Comparison of ENCODE assay signal across 1 fruit fly cellular context in the genomic region with DNA sequence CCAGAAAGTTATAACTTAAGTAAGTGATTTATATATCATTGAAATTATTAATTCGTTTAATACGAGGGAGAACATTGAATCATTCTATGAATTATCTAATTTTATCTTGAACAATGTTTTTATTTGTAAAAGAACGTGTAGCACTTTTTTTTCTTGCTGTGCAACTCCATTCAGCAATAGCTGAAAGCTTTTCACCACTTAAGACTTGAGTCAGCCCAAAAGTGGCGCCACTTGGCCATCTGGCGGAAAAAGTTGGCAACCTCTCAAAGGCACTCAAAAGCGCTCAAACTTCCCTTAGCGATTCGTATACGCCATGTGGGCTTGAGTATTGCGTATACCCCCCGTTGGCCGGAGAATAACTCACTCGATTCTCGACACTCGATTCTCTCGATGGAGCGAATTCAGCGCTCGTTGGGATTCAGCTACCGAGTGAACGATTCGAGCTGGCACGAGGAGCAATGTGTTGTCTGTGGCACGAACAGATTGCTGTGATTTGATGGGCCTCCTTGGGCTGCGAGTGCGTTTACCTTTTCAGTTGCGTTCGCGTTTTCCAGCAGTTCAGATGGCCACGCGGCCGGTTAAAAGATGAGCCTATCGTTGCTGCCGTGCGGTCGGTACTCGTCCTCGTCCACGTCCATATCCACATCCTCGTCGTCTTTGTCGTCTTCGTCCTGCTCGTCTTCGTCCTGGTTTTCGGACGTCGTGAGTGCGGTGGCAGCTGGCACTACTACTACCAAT.
TF ChIP-seq lines count a peak whose summit lies in the region.

No protein-coding gene starts in this region.

TF ChIP-seq in whole organism, embryonic, 481 proteins besides CTCF, POLR2A, EP300 and RAD21 (continued from another document):
- TF ChIP-seq sd (tag; optimal IDR thresholded peaks at IDR 0.05; lab: Kevin White, UChicago): no peak
- TF ChIP-seq CG4707 (GFP tag; optimal IDR thresholded peaks at IDR 0.05; lab: Kevin White, UChicago): no peak
- peak; percentile 12 to 54 for TF ChIP-seq Trl (optimal IDR thresholded peaks at IDR 0.05; lab: Kevin White, UChicago)
- no peak for TF ChIP-seq Trl (GFP tag; optimal IDR thresholded peaks at IDR 0.05; lab: Kevin White, UChicago)
- peak; percentile 44 for TF ChIP-seq CG12391 (tag; optimal IDR thresholded peaks at IDR 0.05; lab: Kevin White, UChicago)
- no peak for TF ChIP-seq CG3847 (GFP tag; IDR thresholded peaks at IDR 0.05; lab: Robert Waterston, UW)
- peak; percentile 20 for TF ChIP-seq Bteb2 (GFP tag; optimal IDR thresholded peaks at IDR 0.05; lab: Kevin White, UChicago)
